Worm (Caenorhabditis elegans) whole organism, L1 larva: ENCODE data around the gene F22B7.9.

Experiments
- C04F5.9 ChIP-seq: sonication (generic microtip); optimal IDR thresholded peaks from 2 replicates; lab custom pipeline; 2016; ENCODE audit warnings: missing genetic modification characterization, missing compliant biosample characterization
- C34B4.2 ChIP-seq: sonication (generic microtip); optimal IDR thresholded peaks from 2 replicates; lab custom pipeline; 2017; ENCODE audit warnings: mild to moderate bottlenecking, missing genetic modification characterization, missing compliant biosample characterization
- F16B12.6 ChIP-seq: fragments of 150-350 bp; optimal IDR thresholded peaks from 2 replicates; lab custom pipeline; 2014; ENCODE audit warnings: missing biosample characterization, missing genetic modification characterization
- Y116A8C.19 ChIP-seq: sonication (generic microtip); optimal IDR thresholded peaks from 2 replicates; lab custom pipeline; 2016; ENCODE audit warnings: missing compliant biosample characterization, missing genetic modification characterization, borderline replicate concordance
- aha-1 ChIP-seq: fragments of 150-350 bp; optimal IDR thresholded peaks from 2 replicates; lab custom pipeline; 2014; ENCODE audit warnings: missing biosample characterization, missing genetic modification characterization
- blmp-1 ChIP-seq: fragments of 150-350 bp; optimal IDR thresholded peaks from 2 replicates; lab custom pipeline; 2014; ENCODE audit warnings: missing biosample characterization, missing genetic modification characterization
- ceh-63 ChIP-seq: fragments of 200-800 bp; sonication (Bioruptor generic); optimal IDR thresholded peaks from 2 replicates; lab custom pipeline; 2018; ENCODE audit warnings: mild to moderate bottlenecking, missing genetic modification characterization, missing compliant biosample characterization
- ceh-88 ChIP-seq: fragments of 200-800 bp; sonication (Bioruptor generic); IDR thresholded peaks from 2 replicates; pipeline ENCODE4 v1.3.6; 2022; ENCODE audit warnings: missing genetic modification characterization, missing compliant biosample characterization
- dpl-1 ChIP-seq, 3 experiments: fragments of 150-350 bp in 2 of 3; sonication (generic microtip) in 1 of 3; optimal IDR thresholded peaks; 2 replicates each; lab custom pipeline; 2014 to 2017; ENCODE audit warnings: missing biosample characterization in 3 of 3, missing genetic modification characterization in 3 of 3, missing genetic modification reagents in 3 of 3
- dsc-1 ChIP-seq: sonication (generic microtip); optimal IDR thresholded peaks from 2 replicates; lab custom pipeline; 2016; ENCODE audit warnings: mild to moderate bottlenecking, missing genetic modification characterization, missing compliant biosample characterization
- efl-1 ChIP-seq, 4 experiments: fragments of 150-350 bp; optimal IDR thresholded peaks in 3 of 4; peaks in 1 of 4; 1 replicate in 1 of 4; 2 replicates in 3 of 4; lab custom pipeline; 2014; ENCODE audit warnings: missing biosample characterization in 2 of 4, missing genetic modification characterization in 2 of 4, missing genetic modification reagents in 2 of 4
- egl-27 ChIP-seq, 2 experiments: fragments of 150-350 bp in 1 of 2; sonication (generic microtip); optimal IDR thresholded peaks; 3 replicates each; lab custom pipeline; 2017 to 2018; ENCODE audit warnings: missing biosample characterization in 2 of 2, missing genetic modification characterization in 2 of 2, missing genetic modification reagents in 2 of 2
- fkh-10 ChIP-seq: sonication (generic microtip); optimal IDR thresholded peaks from 2 replicates; lab custom pipeline; 2017; ENCODE audit warnings: missing biosample characterization, missing genetic modification reagents, missing genetic modification characterization
- fkh-4 ChIP-seq: sonication (generic microtip); optimal IDR thresholded peaks from 2 replicates; lab custom pipeline; 2016; ENCODE audit warnings: missing compliant biosample characterization, missing genetic modification characterization, borderline replicate concordance
- fkh-8 ChIP-seq: sonication (generic microtip); optimal IDR thresholded peaks from 2 replicates; lab custom pipeline; 2016; ENCODE audit warnings: mild to moderate bottlenecking, missing genetic modification characterization, missing compliant biosample characterization
- fos-1 ChIP-seq: fragments of 150-350 bp; optimal IDR thresholded peaks from 2 replicates; lab custom pipeline; 2014; ENCODE audit warnings: missing biosample characterization, missing genetic modification characterization
- hlh-4 ChIP-seq: sonication (generic microtip); optimal IDR thresholded peaks from 2 replicates; lab custom pipeline; 2016; ENCODE audit warnings: mild to moderate bottlenecking, missing genetic modification characterization, missing compliant biosample characterization
- hpl-2 ChIP-seq: fragments of 150-350 bp; optimal IDR thresholded peaks from 2 replicates; lab custom pipeline; 2014; ENCODE audit warnings: missing biosample characterization, missing genetic modification reagents, missing genetic modification characterization
- jun-1 ChIP-seq: fragments of 150-350 bp; optimal IDR thresholded peaks from 2 replicates; lab custom pipeline; 2014; ENCODE audit warnings: missing biosample characterization, missing genetic modification reagents, missing genetic modification characterization
- lin-13 ChIP-seq: fragments of 150-350 bp; optimal IDR thresholded peaks from 2 replicates; lab custom pipeline; 2014; ENCODE audit warnings: missing biosample characterization, missing genetic modification reagents, missing genetic modification characterization
- lin-14 ChIP-seq: fragments of 200-800 bp; sonication (Bioruptor generic); optimal IDR thresholded peaks from 2 replicates; lab custom pipeline; 2018; ENCODE audit warnings: mild to moderate bottlenecking, missing genetic modification characterization, moderate library complexity, missing compliant biosample characterization
- lin-15B ChIP-seq: fragments of 150-350 bp; sonication (generic microtip); optimal IDR thresholded peaks from 3 replicates; lab custom pipeline; 2014; ENCODE audit warnings: missing biosample characterization, missing genetic modification characterization
- lin-39 ChIP-seq: fragments of 150-350 bp; optimal IDR thresholded peaks from 2 replicates; lab custom pipeline; 2014; ENCODE audit warnings: missing biosample characterization, missing genetic modification reagents, missing genetic modification characterization
- lir-3 ChIP-seq: sonication (generic microtip); optimal IDR thresholded peaks from 2 replicates; lab custom pipeline; 2016; ENCODE audit warnings: mild to moderate bottlenecking, missing genetic modification characterization, moderate library complexity, missing compliant biosample characterization; ENCODE audit not compliant: poor library complexity
- lsy-2 ChIP-seq, 2 experiments: fragments of 150-350 bp; optimal IDR thresholded peaks; 2 replicates each; lab custom pipeline; 2014; ENCODE audit warnings: missing biosample characterization in 2 of 2, missing genetic modification characterization in 2 of 2
- mab-9 ChIP-seq: fragments of 200-800 bp; sonication (Bioruptor generic); IDR thresholded peaks from 2 replicates; pipeline ENCODE4 v1.3.6; 2022; ENCODE audit warnings: missing genetic modification reagents, missing genetic modification characterization, missing compliant biosample characterization
- mef-2 ChIP-seq: fragments of 150-350 bp; optimal IDR thresholded peaks from 2 replicates; lab custom pipeline; 2014; ENCODE audit warnings: missing biosample characterization, missing genetic modification characterization
- mep-1 ChIP-seq: fragments of 150-350 bp; optimal IDR thresholded peaks from 2 replicates; lab custom pipeline; 2014; ENCODE audit warnings: missing biosample characterization, missing genetic modification characterization
- nhr-12 ChIP-seq: sonication (generic microtip); optimal IDR thresholded peaks from 2 replicates; lab custom pipeline; 2017; ENCODE audit warnings: missing biosample characterization, missing genetic modification characterization
- nhr-237 ChIP-seq: fragments of 150-350 bp; optimal IDR thresholded peaks from 2 replicates; lab custom pipeline; 2014; ENCODE audit warnings: missing biosample characterization, missing genetic modification characterization
- nhr-28 ChIP-seq: fragments of 150-350 bp; optimal IDR thresholded peaks from 2 replicates; lab custom pipeline; 2014; ENCODE audit warnings: missing biosample characterization, missing genetic modification characterization
- nhr-47 ChIP-seq: sonication (generic microtip); optimal IDR thresholded peaks from 2 replicates; lab custom pipeline; 2016; ENCODE audit warnings: mild to moderate bottlenecking, missing genetic modification characterization, moderate library complexity, missing compliant biosample characterization
- nhr-71 ChIP-seq: sonication (generic microtip); optimal IDR thresholded peaks from 2 replicates; lab custom pipeline; 2016; ENCODE audit warnings: mild to moderate bottlenecking, missing genetic modification characterization, moderate library complexity, missing compliant biosample characterization
- nhr-77 ChIP-seq: fragments of 150-350 bp; optimal IDR thresholded peaks from 2 replicates; lab custom pipeline; 2014; ENCODE audit warnings: missing biosample characterization, missing genetic modification characterization
- nhr-84 ChIP-seq: sonication (generic microtip); optimal IDR thresholded peaks from 2 replicates; lab custom pipeline; 2017; ENCODE audit warnings: missing biosample characterization, missing genetic modification characterization
- nhr-90 ChIP-seq: sonication (generic microtip); optimal IDR thresholded peaks from 2 replicates; lab custom pipeline; 2016; ENCODE audit warnings: mild to moderate bottlenecking, missing genetic modification characterization, missing compliant biosample characterization; ENCODE audit not compliant: poor library complexity
- pag-3 ChIP-seq: sonication (generic microtip); optimal IDR thresholded peaks from 2 replicates; lab custom pipeline; 2017; ENCODE audit warnings: missing genetic modification characterization, mild to moderate bottlenecking, missing compliant biosample characterization, antibody characterized with exemption, borderline replicate concordance; ENCODE audit not compliant: insufficient read depth
- pqm-1 ChIP-seq: sonication (generic microtip); optimal IDR thresholded peaks from 3 replicates; lab custom pipeline; 2017; ENCODE audit warnings: missing biosample characterization, missing genetic modification characterization
- rnt-1 ChIP-seq: sonication (generic microtip); optimal IDR thresholded peaks from 2 replicates; lab custom pipeline; 2016; ENCODE audit warnings: mild to moderate bottlenecking, missing genetic modification characterization, moderate library complexity, missing compliant biosample characterization
- skn-1 ChIP-seq: fragments of 150-350 bp; optimal IDR thresholded peaks from 2 replicates; lab custom pipeline; 2014; ENCODE audit warnings: missing biosample characterization, missing genetic modification characterization
- snpc-4 ChIP-seq: fragments of 150-350 bp; optimal IDR thresholded peaks from 2 replicates; lab custom pipeline; 2014; ENCODE audit warnings: missing biosample characterization, missing genetic modification characterization
- snu-23 ChIP-seq: sonication (generic microtip); optimal IDR thresholded peaks from 2 replicates; lab custom pipeline; 2016; ENCODE audit warnings: missing genetic modification characterization, missing compliant biosample characterization
- sox-4 ChIP-seq: sonication (generic microtip); optimal IDR thresholded peaks from 2 replicates; lab custom pipeline; 2016; ENCODE audit warnings: missing genetic modification characterization, missing compliant biosample characterization
- sup-37 ChIP-seq: fragments of 200-800 bp; sonication (Bioruptor generic); optimal IDR thresholded peaks from 2 replicates; lab custom pipeline; 2018; ENCODE audit warnings: mild to moderate bottlenecking, missing genetic modification characterization, missing compliant biosample characterization
- swsn-7 ChIP-seq: sonication (generic microtip); optimal IDR thresholded peaks from 2 replicates; lab custom pipeline; 2016; ENCODE audit warnings: missing genetic modification characterization, missing compliant biosample characterization
- tbx-2 ChIP-seq: sonication (generic microtip); optimal IDR thresholded peaks from 2 replicates; lab custom pipeline; 2016; ENCODE audit warnings: missing genetic modification characterization, missing compliant biosample characterization
- unc-130 ChIP-seq: fragments of 150-350 bp; optimal IDR thresholded peaks from 2 replicates; lab custom pipeline; 2017; ENCODE audit warnings: missing biosample characterization, missing genetic modification characterization, inconsistent platforms
- unc-62 ChIP-seq: fragments of 150-350 bp; optimal IDR thresholded peaks from 2 replicates; lab custom pipeline; 2014; ENCODE audit warnings: missing biosample characterization, missing genetic modification reagents, missing genetic modification characterization
- vab-15 ChIP-seq: sonication (generic microtip); optimal IDR thresholded peaks from 2 replicates; lab custom pipeline; 2017; ENCODE audit warnings: missing genotype, mild to moderate bottlenecking, missing genetic modification characterization, missing compliant biosample characterization
- xbp-1 ChIP-seq: sonication (generic microtip); optimal IDR thresholded peaks from 2 replicates; lab custom pipeline; 2016; ENCODE audit warnings: missing genetic modification characterization, missing compliant biosample characterization
- ztf-11 ChIP-seq, 2 experiments: sonication (generic microtip); optimal IDR thresholded peaks; 2 replicates each; lab custom pipeline; 2016 to 2017; ENCODE audit warnings: missing genetic modification characterization in 2 of 2, missing biosample characterization in 1 of 2, missing compliant biosample characterization in 1 of 2
- ztf-4 ChIP-seq: fragments of 150-350 bp; optimal IDR thresholded peaks from 2 replicates; lab custom pipeline; 2014; ENCODE audit warnings: missing biosample characterization, missing genetic modification characterization

F22B7.9 gene

DNA sequence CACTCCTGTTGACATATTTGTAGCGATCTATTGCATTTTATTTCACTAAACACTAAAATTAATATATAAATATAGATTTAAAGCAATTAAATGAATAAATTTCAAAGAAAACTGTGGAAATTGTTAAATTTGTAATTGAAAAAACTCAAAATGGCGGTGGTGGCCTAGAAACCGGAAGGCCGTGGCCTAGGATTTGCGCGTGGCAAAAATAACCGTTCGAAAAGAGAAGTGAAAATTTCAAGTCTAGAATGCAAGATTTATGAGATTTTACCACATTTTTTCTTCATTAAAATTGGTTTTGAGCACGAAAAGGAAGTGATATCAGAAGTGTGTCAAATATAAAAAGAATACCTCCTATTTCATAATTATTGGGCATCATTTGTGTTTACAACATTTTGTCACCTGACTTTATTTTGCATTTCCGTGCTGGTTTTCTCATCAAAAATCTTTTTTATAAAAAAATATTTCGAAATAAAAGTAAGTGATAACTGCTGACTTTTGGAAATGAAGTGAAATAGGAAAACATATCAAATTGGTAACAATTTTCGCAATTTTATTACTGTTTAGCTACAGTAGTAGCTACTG is 30.0 kb upstream of the F22B7.9 start, which contains the start of gene fli-1:
Gene fli-1, minus strand, starts transcription at position 58 of the 585 bp plus-strand sequence.
- peak; percentile 5 for TF ChIP-seq swsn-7 (tag; lab: Kevin White, UChicago)
- TF ChIP-seq blmp-1 (tag; lab: Kevin White, UChicago): peak; percentile 22
- TF ChIP-seq tbx-2 (tag; lab: Kevin White, UChicago): no peak
- TF ChIP-seq lin-13: no peak
- TF ChIP-seq unc-62 (GFP tag; lab: Kevin White, UChicago): no peak
- TF ChIP-seq nhr-90 (tag; lab: Kevin White, UChicago): peak; percentile 35
- no peak for TF ChIP-seq unc-130 (tag; lab: Kevin White, UChicago)
- TF ChIP-seq xbp-1 (tag; lab: Kevin White, UChicago): no peak
- TF ChIP-seq nhr-28 (tag; lab: Kevin White, UChicago): no peak
- no peak for TF ChIP-seq mab-9 (GFP tag; lab: Robert Waterston, UW)
- TF ChIP-seq jun-1 (tag; lab: Kevin White, UChicago): no peak
- peak; percentile 42 for TF ChIP-seq nhr-71 (tag; lab: Kevin White, UChicago)
- peak; percentile 3 for TF ChIP-seq dsc-1 (tag; lab: Kevin White, UChicago)
- TF ChIP-seq fkh-10 (GFP tag; lab: Kevin White, UChicago): no peak
- no peak for TF ChIP-seq vab-15 (tag; lab: Kevin White, UChicago)
- TF ChIP-seq lir-3: peak; percentile 38
- no peak for TF ChIP-seq lin-39
- TF ChIP-seq Y116A8C.19 (tag; lab: Kevin White, UChicago): no peak
- no peak for TF ChIP-seq fos-1 (tag; lab: Kevin White, UChicago)
- no peak for TF ChIP-seq aha-1
- no peak for TF ChIP-seq sox-4 (tag; lab: Kevin White, UChicago)
- TF ChIP-seq mep-1 (tag; lab: Kevin White, UChicago): peak; percentile 44
- TF ChIP-seq nhr-77 (tag; lab: Kevin White, UChicago): no peak
- TF ChIP-seq lin-14: peak; percentile 82
- TF ChIP-seq dpl-1 (GFP tag; optimal IDR thresholded peaks at IDR 0.05; lab: Kevin White, UChicago): peak in 1 of 3 experiments; percentile 36
- TF ChIP-seq hlh-4 (tag; lab: Kevin White, UChicago): no peak
- TF ChIP-seq hpl-2: no peak
- peak; percentile 7 to 33 for TF ChIP-seq lsy-2 (tag; optimal IDR thresholded peaks at IDR 0.05; lab: Kevin White, UChicago)
- TF ChIP-seq C34B4.2 (tag; lab: Kevin White, UChicago): no peak
- TF ChIP-seq ztf-11 (tag; optimal IDR thresholded peaks at IDR 0.05; lab: Kevin White, UChicago): peak in 1 of 2 experiments; percentile 14
- no peak for TF ChIP-seq sup-37 (GFP tag; lab: Kevin White, UChicago)
- peak; percentile 11 for TF ChIP-seq fkh-8 (tag; lab: Kevin White, UChicago)
- TF ChIP-seq rnt-1: peak; percentile 77
- no peak for TF ChIP-seq nhr-12 (tag; lab: Kevin White, UChicago)
- TF ChIP-seq mef-2 (tag; lab: Kevin White, UChicago): no peak
- no peak for TF ChIP-seq ceh-88 (GFP tag; lab: Robert Waterston, UW)
- TF ChIP-seq skn-1 (tag; lab: Kevin White, UChicago): peak; percentile 16
- TF ChIP-seq ztf-4 (tag; lab: Kevin White, UChicago): no peak
- TF ChIP-seq pqm-1 (tag; lab: Kevin White, UChicago): no peak
- TF ChIP-seq ceh-63: no peak
- no peak for TF ChIP-seq F16B12.6 (tag; lab: Kevin White, UChicago)
- TF ChIP-seq nhr-237 (tag; lab: Kevin White, UChicago): no peak
- no peak for TF ChIP-seq egl-27 (tag; optimal IDR thresholded peaks at IDR 0.05; lab: Kevin White, UChicago)
- TF ChIP-seq nhr-84 (tag; lab: Kevin White, UChicago): no peak
- no peak for TF ChIP-seq fkh-4 (tag; lab: Kevin White, UChicago)
- TF ChIP-seq efl-1 (optimal IDR thresholded peaks at IDR 0.05; lab: Kevin White, UChicago): peak; percentile 0 to 40
- peak; percentile 36 to 42 for TF ChIP-seq efl-1 (GFP tag; optimal IDR thresholded peaks at IDR 0.05 in 1 of 2; lab: Kevin White, UChicago)
- peak; percentile 45 for TF ChIP-seq nhr-47 (tag; lab: Kevin White, UChicago)
- TF ChIP-seq C04F5.9 (tag; lab: Kevin White, UChicago): no peak
- TF ChIP-seq snu-23 (GFP tag; lab: Kevin White, UChicago): peak; percentile 28
- TF ChIP-seq lin-15B (tag; lab: Kevin White, UChicago): no peak
- TF ChIP-seq snpc-4 (tag; lab: Kevin White, UChicago): no peak
- no peak for TF ChIP-seq pag-3 (tag; lab: Kevin White, UChicago)
